Fruit fly (Drosophila melanogaster) whole organism, pupa: Measurements from ENCODE around the gene CG42322.

Source experiments
- CG10348 ChIP-seq: fragments of 200-800 bp; sonication (Bioruptor generic); IDR thresholded peaks from 2 replicates; pipeline ENCODE4 v1.3.6; 2022; ENCODE audit warnings: missing biosample characterization, missing genetic modification characterization
- CG12605 ChIP-seq: fragments of 200-800 bp; sonication (Bioruptor generic); IDR thresholded peaks from 2 replicates; pipeline ENCODE4 v1.3.6; 2022; ENCODE audit warnings: missing biosample characterization, missing genetic modification characterization
- CG13204 ChIP-seq: fragments of 200-800 bp; sonication (Bioruptor generic); optimal IDR thresholded peaks from 2 replicates; lab custom pipeline; 2018; ENCODE audit warnings: missing biosample characterization, mild to moderate bottlenecking, missing genetic modification characterization, moderate library complexity
- CG14655 ChIP-seq: fragments of 200-800 bp; sonication (Bioruptor generic); optimal IDR thresholded peaks from 3 replicates; lab custom pipeline; 2017; ENCODE audit warnings: mild to moderate bottlenecking, missing biosample characterization, missing genetic modification reagents, missing genetic modification characterization
- CG15710 ChIP-seq: fragments of 200-800 bp; sonication (Bioruptor generic); optimal IDR thresholded peaks from 2 replicates; lab custom pipeline; 2018; ENCODE audit warnings: missing biosample characterization, mild to moderate bottlenecking, missing genetic modification characterization, moderate library complexity
- CG17806 ChIP-seq: fragments of 200-800 bp; sonication (Bioruptor generic); optimal IDR thresholded peaks from 2 replicates; lab custom pipeline; 2018; ENCODE audit warnings: missing biosample characterization, mild to moderate bottlenecking, missing genetic modification characterization, moderate library complexity
- CG32121 ChIP-seq: fragments of 200-800 bp; sonication (Bioruptor generic); IDR thresholded peaks from 2 replicates; pipeline ENCODE4 v1.3.6; 2022; ENCODE audit warnings: missing biosample characterization, missing genetic modification characterization
- CG34367 ChIP-seq: fragments of 200-800 bp; sonication (Bioruptor generic); optimal IDR thresholded peaks from 2 replicates; lab custom pipeline; 2018; ENCODE audit warnings: missing biosample characterization, mild to moderate bottlenecking, missing genetic modification characterization
- CG4496 ChIP-seq: fragments of 200-800 bp; sonication (Bioruptor generic); IDR thresholded peaks from 3 replicates; pipeline ENCODE4 v1.3.6; 2022; ENCODE audit warnings: missing biosample characterization, missing genetic modification characterization
- CG8159 ChIP-seq: fragments of 200-800 bp; sonication (Bioruptor generic); optimal IDR thresholded peaks from 3 replicates; lab custom pipeline; 2018; ENCODE audit warnings: missing biosample characterization, mild to moderate bottlenecking, missing genetic modification characterization, moderate library complexity
- CG8301 ChIP-seq: fragments of 200-800 bp; sonication (Bioruptor generic); optimal IDR thresholded peaks from 2 replicates; lab custom pipeline; 2018; ENCODE audit warnings: missing biosample characterization, mild to moderate bottlenecking, missing genetic modification characterization
- CG9948 ChIP-seq: fragments of 200-800 bp; sonication (Bioruptor generic); optimal IDR thresholded peaks from 2 replicates; lab custom pipeline; 2018; ENCODE audit warnings: missing biosample characterization, mild to moderate bottlenecking, missing genetic modification characterization, moderate library complexity
- D1 ChIP-seq: fragments of 200-800 bp; sonication (Bioruptor generic); optimal IDR thresholded peaks from 2 replicates; lab custom pipeline; 2018; ENCODE audit warnings: missing biosample characterization, mild to moderate bottlenecking, missing genetic modification characterization, moderate library complexity
- EcR ChIP-seq: fragments of 200-800 bp; sonication (Bioruptor generic); optimal IDR thresholded peaks from 3 replicates; lab custom pipeline; 2019; ENCODE audit warnings: missing biosample characterization, missing genetic modification characterization, mild to moderate bottlenecking, moderate library complexity, missing genetic modification reagents
- Ets98B ChIP-seq: fragments of 200-800 bp; sonication (Bioruptor generic); IDR thresholded peaks from 2 replicates; pipeline ENCODE4 v1.3.6; 2022; ENCODE audit warnings: missing biosample characterization, missing genetic modification characterization
- Pif1A ChIP-seq: fragments of 200-800 bp; sonication (Bioruptor generic); optimal IDR thresholded peaks from 3 replicates; lab custom pipeline; 2016; ENCODE audit warnings: missing biosample characterization, missing genetic modification characterization
- Pif1B ChIP-seq: fragments of 200-800 bp; sonication (Bioruptor generic); optimal IDR thresholded peaks from 3 replicates; lab custom pipeline; 2016; ENCODE audit warnings: missing biosample characterization, missing genetic modification characterization
- Snoo ChIP-seq: fragments of 200-800 bp; sonication (Bioruptor generic); optimal IDR thresholded peaks from 3 replicates; lab custom pipeline; 2017; ENCODE audit warnings: missing biosample characterization, mild to moderate bottlenecking, missing genetic modification characterization, inconsistent platforms
- fd96Ca ChIP-seq: fragments of 200-800 bp; sonication (Bioruptor generic); IDR thresholded peaks from 3 replicates; pipeline ENCODE4 v1.3.6; 2022; ENCODE audit warnings: missing biosample characterization, missing genetic modification characterization
- gl ChIP-seq: fragments of 200-800 bp; sonication (Bioruptor generic); optimal IDR thresholded peaks from 2 replicates; lab custom pipeline; 2018; ENCODE audit warnings: missing biosample characterization, mild to moderate bottlenecking, missing genetic modification characterization
- rn ChIP-seq: fragments of 200-800 bp; sonication (Bioruptor generic); IDR thresholded peaks from 2 replicates; pipeline ENCODE4 v1.3.6; 2022; ENCODE audit warnings: missing biosample characterization, missing genetic modification characterization

Gene CG42322

DNA sequence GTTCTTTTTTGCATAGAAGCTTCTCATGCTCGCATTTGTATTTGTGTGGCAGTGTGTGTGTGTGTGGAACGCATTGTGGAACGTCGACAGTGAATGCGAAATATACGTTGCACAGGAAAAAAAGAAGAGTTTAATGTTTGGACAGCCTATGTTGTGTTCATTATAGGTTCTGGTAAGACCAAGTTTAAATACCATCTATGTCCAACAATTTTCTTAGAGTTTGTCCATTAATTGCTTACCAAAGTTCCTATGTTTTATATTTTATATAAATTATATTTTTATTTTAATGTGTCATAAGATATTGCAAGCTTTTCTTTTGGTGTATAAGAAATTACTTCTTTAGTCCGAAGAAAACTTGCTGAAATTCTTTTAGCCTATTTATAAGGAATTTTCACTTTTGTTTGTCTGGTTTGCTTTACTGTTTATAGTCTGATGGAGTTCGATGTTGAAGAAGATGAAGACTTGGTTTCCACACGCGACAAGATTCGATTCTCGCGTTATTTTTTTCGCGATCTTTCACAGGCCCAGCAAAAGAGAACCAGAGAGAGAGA lies 42.3 kb downstream of the CG42322 start:
- TF ChIP-seq CG8159 (tag; lab: Kevin White, UChicago) (peak; percentile 96), CG15710 (tag; lab: Kevin White, UChicago) (peak; percentile 94), CG13204 (GFP tag; lab: Kevin White, UChicago) (peak; percentile 67), fd96Ca (GFP tag; lab: Robert Waterston, UW) (0 out of 3 replicates have a peak, but pooled peaks have one; percentile 27), CG10348 (no peak), CG17806 (tag; lab: Kevin White, UChicago) (peak; percentile 96), CG14655 (GFP tag; lab: Kevin White, UChicago) (peak; percentile 96), gl (peak; percentile 54), CG34367 (tag; lab: Kevin White, UChicago) (peak; percentile 88), rn (GFP tag; lab: Robert Waterston, UW) (peak; percentile 8; the same call in 1 of the 2 replicates), Pif1B (GFP tag; lab: Kevin White, UChicago) (peak; percentile 81), Ets98B (GFP tag; lab: Robert Waterston, UW) (peak; percentile 30; the same call in 1 of the 2 replicates), Snoo (tag; lab: Kevin White, UChicago) (peak; percentile 79), CG32121 (GFP tag; lab: Robert Waterston, UW) (peak; percentile 65), CG9948 (tag; lab: Kevin White, UChicago) (peak; percentile 97), D1 (tag; lab: Kevin White, UChicago) (peak; percentile 93), CG12605 (peak; percentile 61), Pif1A (GFP tag; lab: Kevin White, UChicago) (peak; percentile 79), CG4496 (GFP tag; lab: Robert Waterston, UW) (peak; percentile 81; the same call in 2 of the 3 replicates), EcR (GFP tag; lab: Kevin White, UChicago) (no peak), CG8301 (tag; lab: Kevin White, UChicago) (peak; percentile 90)

DNA sequence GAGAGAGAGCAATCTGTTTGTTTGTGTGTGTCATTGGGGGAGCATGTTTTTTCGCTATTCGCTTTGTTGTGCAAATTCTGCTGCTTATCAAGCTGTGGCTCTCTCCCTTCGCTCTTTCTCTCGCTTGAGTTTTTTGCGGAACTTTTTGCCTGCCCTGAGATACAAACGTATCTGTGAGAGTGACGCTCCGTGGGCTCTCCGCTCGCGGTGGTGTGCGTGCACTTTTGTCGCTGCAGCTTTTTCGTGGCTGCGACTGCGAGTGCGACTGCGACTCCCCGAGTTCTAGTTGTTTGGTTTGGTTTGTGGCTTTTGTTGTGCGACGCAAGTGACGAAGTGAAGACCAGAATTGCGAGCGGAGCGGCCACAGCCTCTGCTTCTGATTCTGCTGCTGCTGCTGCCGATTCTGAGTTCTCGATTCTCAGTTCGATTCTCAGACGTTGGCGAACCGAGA lies 42.8 kb downstream of the CG42322 start:
- TF ChIP-seq CG10348, result no peak
- TF ChIP-seq CG17806 (tag; lab: Kevin White, UChicago), result no peak
- TF ChIP-seq D1 (tag; lab: Kevin White, UChicago), result no peak
- peak; percentile 96 for TF ChIP-seq Ets98B (GFP tag; lab: Robert Waterston, UW)
- TF ChIP-seq CG8159 (tag; lab: Kevin White, UChicago), result no peak
- no peak for TF ChIP-seq rn (GFP tag; lab: Robert Waterston, UW)
- TF ChIP-seq CG4496 (GFP tag; lab: Robert Waterston, UW), result peak; percentile 86
- TF ChIP-seq CG13204 (GFP tag; lab: Kevin White, UChicago), result peak; percentile 82
- peak; percentile 31 for TF ChIP-seq Snoo (tag; lab: Kevin White, UChicago)
- peak; percentile 85 for TF ChIP-seq CG12605
- no peak for TF ChIP-seq Pif1A (GFP tag; lab: Kevin White, UChicago)
- TF ChIP-seq Pif1B (GFP tag; lab: Kevin White, UChicago), result peak; percentile 60
- TF ChIP-seq fd96Ca (GFP tag; lab: Robert Waterston, UW), result peak; percentile 95
- peak; percentile 18 for TF ChIP-seq EcR (GFP tag; lab: Kevin White, UChicago)
- no peak for TF ChIP-seq CG34367 (tag; lab: Kevin White, UChicago)
- no peak for TF ChIP-seq CG15710 (tag; lab: Kevin White, UChicago)
- no peak for TF ChIP-seq CG14655 (GFP tag; lab: Kevin White, UChicago)
- TF ChIP-seq CG8301 (tag; lab: Kevin White, UChicago), result no peak
- no peak for TF ChIP-seq CG9948 (tag; lab: Kevin White, UChicago)
- TF ChIP-seq CG32121 (GFP tag; lab: Robert Waterston, UW), result peak; percentile 93
- no peak for TF ChIP-seq gl

DNA sequence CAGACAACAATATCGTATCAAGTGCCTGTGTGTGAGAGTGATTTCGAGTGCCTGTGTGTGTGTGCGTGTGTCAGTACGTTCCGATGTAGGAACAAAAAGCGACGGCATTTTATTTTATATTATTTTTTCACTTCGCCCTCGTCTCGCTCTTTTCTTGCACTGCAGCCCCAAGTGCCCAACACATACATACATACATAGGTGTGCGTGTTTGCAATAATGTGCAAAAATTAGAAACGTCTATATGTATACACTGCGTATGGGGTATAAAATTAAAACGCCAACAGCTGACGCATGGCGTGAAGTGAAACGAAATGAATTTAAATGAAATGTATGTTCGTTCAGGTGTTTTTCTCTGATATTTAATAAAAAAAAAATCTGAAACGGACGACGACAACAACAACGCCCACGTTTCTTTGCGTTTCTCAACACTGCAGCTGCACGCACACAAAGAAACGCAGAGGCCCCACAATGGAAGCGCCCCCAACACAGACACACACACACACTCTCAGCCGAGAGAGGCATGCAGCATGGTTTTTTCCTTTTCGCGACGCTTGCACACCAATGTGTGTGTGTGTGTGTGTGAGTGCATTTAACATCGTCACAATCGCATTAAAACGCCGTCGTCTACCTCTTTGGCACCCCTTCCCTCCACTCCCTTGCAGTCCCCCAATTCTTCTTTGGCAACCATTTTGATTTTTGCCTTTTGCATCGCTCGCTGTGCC lies 44.0 kb downstream of the CG42322 start:
- peak; percentile 65 for TF ChIP-seq CG14655 (GFP tag; lab: Kevin White, UChicago)
- TF ChIP-seq CG8159 (tag; lab: Kevin White, UChicago), result peak; percentile 54
- peak; percentile 34 for TF ChIP-seq CG17806 (tag; lab: Kevin White, UChicago)
- TF ChIP-seq CG34367 (tag; lab: Kevin White, UChicago), result peak; percentile 21
- TF ChIP-seq Pif1A (GFP tag; lab: Kevin White, UChicago), result peak; percentile 69
- peak; percentile 61 for TF ChIP-seq CG13204 (GFP tag; lab: Kevin White, UChicago)
- TF ChIP-seq CG4496 (GFP tag; lab: Robert Waterston, UW), result peak; percentile 36; the same call in 2 of the 3 replicates
- peak; percentile 69 for TF ChIP-seq CG32121 (GFP tag; lab: Robert Waterston, UW)
- no peak for TF ChIP-seq EcR (GFP tag; lab: Kevin White, UChicago)
- peak; percentile 63 for TF ChIP-seq Pif1B (GFP tag; lab: Kevin White, UChicago)
- TF ChIP-seq CG10348, result 0 out of 2 replicates have a peak, but pooled peaks have one; percentile 10
- TF ChIP-seq CG12605, result peak; percentile 59
- TF ChIP-seq CG15710 (tag; lab: Kevin White, UChicago), result peak; percentile 42
- TF ChIP-seq gl, result peak; percentile 28
- TF ChIP-seq CG8301 (tag; lab: Kevin White, UChicago), result peak; percentile 51
- peak; percentile 15 for TF ChIP-seq D1 (tag; lab: Kevin White, UChicago)
- TF ChIP-seq Snoo (tag; lab: Kevin White, UChicago), result peak; percentile 10
- no peak for TF ChIP-seq rn (GFP tag; lab: Robert Waterston, UW)
- peak; percentile 63 for TF ChIP-seq Ets98B (GFP tag; lab: Robert Waterston, UW)
- TF ChIP-seq fd96Ca (GFP tag; lab: Robert Waterston, UW), result peak; percentile 77; the same call in 2 of the 3 replicates
- peak; percentile 39 for TF ChIP-seq CG9948 (tag; lab: Kevin White, UChicago)
